Worm (Caenorhabditis elegans): ENCODE results near the gene Y75B8A.31.

DNA sequence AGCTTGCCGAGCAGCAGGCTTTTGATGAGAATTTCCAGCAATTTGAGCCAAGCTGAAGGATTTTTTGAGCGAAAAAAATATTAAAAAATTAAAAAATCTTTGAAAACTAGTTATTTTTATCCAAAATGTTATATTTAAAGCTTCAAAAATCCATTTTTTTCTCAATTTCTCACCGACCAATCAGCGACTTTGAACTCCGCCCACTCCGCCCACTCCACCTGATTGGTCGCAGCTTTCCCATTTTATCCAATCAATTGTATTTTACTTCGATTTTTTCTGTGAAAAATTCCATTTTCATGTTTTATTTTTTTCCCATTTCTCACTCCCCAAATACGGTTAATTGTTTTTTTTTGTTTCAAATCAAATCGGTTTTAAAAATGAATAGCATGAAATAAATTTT lies 6.5 kb upstream of the Y75B8A.31 start:
- TF ChIP-seq zag-1 (tag; optimal IDR thresholded peaks at IDR 0.05), result no peak
- no peak for TF ChIP-seq alr-1 (tag; optimal IDR thresholded peaks at IDR 0.05; ENCODE audit: borderline replicate concordance)
- TF ChIP-seq nhr-76 (tag; optimal IDR thresholded peaks at IDR 0.05), result no peak
- TF ChIP-seq ztf-4 (tag; optimal IDR thresholded peaks at IDR 0.05), result no peak
- no peak for TF ChIP-seq egl-13 (tag; optimal IDR thresholded peaks at IDR 0.05)
- no peak for TF ChIP-seq dpl-1 (GFP tag; optimal IDR thresholded peaks at IDR 0.05)
- TF ChIP-seq mab-9 (GFP tag; IDR thresholded peaks at IDR 0.05), result no peak
- no peak for TF ChIP-seq fos-1 (tag; optimal IDR thresholded peaks at IDR 0.05)
